Fruit fly (Drosophila melanogaster) whole organism, embryonic: ENCODE data around the gene CG4218.

Experiments
- Ada2b ChIP-seq: fragments of 200-800 bp; sonication (Bioruptor generic); IDR thresholded peaks from 2 replicates; pipeline ENCODE4 v1.3.6; 2022; ENCODE audit warnings: missing biosample characterization, missing genetic modification characterization
- Bdp1 ChIP-seq: fragments of 200-800 bp; sonication (Bioruptor generic); optimal IDR thresholded peaks from 3 replicates; lab custom pipeline; 2016; ENCODE audit warnings: missing biosample characterization, missing genetic modification characterization
- CG10366 ChIP-seq: fragments of 200-800 bp; sonication (Bioruptor generic); IDR thresholded peaks from 2 replicates; pipeline ENCODE4 v1.3.6; 2022; ENCODE audit warnings: missing biosample characterization, missing genetic modification characterization
- CG10959 ChIP-seq: fragments of 200-800 bp; sonication (Bioruptor generic); IDR thresholded peaks from 2 replicates; pipeline ENCODE4 v1.3.6; 2022; ENCODE audit warnings: missing biosample characterization, missing genetic modification characterization
- CG12942 ChIP-seq: fragments of 200-800 bp; sonication (Bioruptor generic); optimal IDR thresholded peaks from 3 replicates; lab custom pipeline; 2016; ENCODE audit warnings: missing biosample characterization, missing genetic modification characterization
- CG13123 ChIP-seq: fragments of 200-800 bp; sonication (Bioruptor generic); optimal IDR thresholded peaks from 2 replicates; lab custom pipeline; 2016; ENCODE audit warnings: missing biosample characterization, missing genetic modification characterization
- CG13624 ChIP-seq: fragments of 200-800 bp; sonication (Bioruptor generic); optimal IDR thresholded peaks from 2 replicates; lab custom pipeline; 2016; ENCODE audit warnings: missing biosample characterization, missing genetic modification characterization
- CG14441 ChIP-seq: fragments of 200-800 bp; sonication (Bioruptor generic); IDR thresholded peaks from 2 replicates; pipeline ENCODE4 v1.3.6; 2022; ENCODE audit warnings: missing biosample characterization, missing genetic modification characterization
- CG14710 ChIP-seq: fragments of 200-800 bp; sonication (Bioruptor generic); optimal IDR thresholded peaks from 3 replicates; lab custom pipeline; 2019; ENCODE audit warnings: missing biosample characterization, mild to moderate bottlenecking, missing genetic modification characterization, moderate library complexity
- CG15073 ChIP-seq: fragments of 200-800 bp; sonication (Bioruptor generic); optimal IDR thresholded peaks from 2 replicates; lab custom pipeline; 2016; ENCODE audit warnings: missing biosample characterization, missing genetic modification characterization
- CG2199 ChIP-seq: fragments of 200-800 bp; sonication (Bioruptor generic); IDR thresholded peaks from 3 replicates; pipeline ENCODE4 v1.3.6; 2022; ENCODE audit warnings: missing biosample characterization, missing genetic modification characterization
- CG2889 ChIP-seq: fragments of 200-800 bp; sonication (Bioruptor generic); IDR thresholded peaks from 3 replicates; pipeline ENCODE4 v1.3.6; 2022; ENCODE audit warnings: missing biosample characterization, missing genetic modification characterization
- CG8089 ChIP-seq: fragments of 200-800 bp; sonication (Bioruptor generic); optimal IDR thresholded peaks from 3 replicates; lab custom pipeline; 2016; ENCODE audit warnings: missing biosample characterization, missing genetic modification characterization
- CG8924 ChIP-seq: fragments of 200-800 bp; optimal IDR thresholded peaks from 3 replicates; lab custom pipeline; 2019; ENCODE audit warnings: missing biosample characterization, mild to moderate bottlenecking, missing genetic modification characterization, moderate library complexity
- CG9437 ChIP-seq: fragments of 200-800 bp; sonication (Bioruptor generic); optimal IDR thresholded peaks from 2 replicates; lab custom pipeline; 2018; ENCODE audit warnings: missing biosample characterization, mild to moderate bottlenecking, missing genetic modification characterization
- CG9797 ChIP-seq: fragments of 200-800 bp; sonication (Bioruptor generic); optimal IDR thresholded peaks from 3 replicates; lab custom pipeline; 2018; ENCODE audit warnings: missing biosample characterization, mild to moderate bottlenecking, missing genetic modification characterization
- CTCF ChIP-seq: fragments of 200-800 bp; sonication (Bioruptor generic); optimal IDR thresholded peaks from 2 replicates; lab custom pipeline; 2017; ENCODE audit warnings: missing biosample characterization, mild to moderate bottlenecking, missing genetic modification characterization, moderate library complexity
- Drgx ChIP-seq: fragments of 200-800 bp; sonication (Bioruptor generic); IDR thresholded peaks from 2 replicates; pipeline ENCODE4 v1.3.6; 2022; ENCODE audit warnings: missing biosample characterization, missing genetic modification characterization
- Fer2 ChIP-seq: fragments of 200-800 bp; sonication (Bioruptor generic); optimal IDR thresholded peaks from 2 replicates; lab custom pipeline; 2018; ENCODE audit warnings: missing biosample characterization, mild to moderate bottlenecking, missing genetic modification characterization, moderate library complexity
- H15 ChIP-seq: fragments of 200-800 bp; sonication (Bioruptor generic); IDR thresholded peaks from 3 replicates; pipeline ENCODE4 v1.3.6; 2022; ENCODE audit warnings: missing biosample characterization, missing genetic modification characterization
- HmgZ ChIP-seq: fragments of 200-800 bp; sonication (Bioruptor generic); optimal IDR thresholded peaks from 2 replicates; lab custom pipeline; 2018; ENCODE audit warnings: missing biosample characterization, mild to moderate bottlenecking, missing genetic modification characterization
- Hmr ChIP-seq: fragments of 200-800 bp; sonication (Bioruptor generic); optimal IDR thresholded peaks from 3 replicates; lab custom pipeline; 2017; ENCODE audit warnings: mild to moderate bottlenecking, missing biosample characterization, missing genetic modification reagents, missing genetic modification characterization
- Hr3 ChIP-seq: fragments of 200-800 bp; sonication (Bioruptor generic); optimal IDR thresholded peaks from 3 replicates; lab custom pipeline; 2016; ENCODE audit warnings: missing biosample characterization, missing genetic modification characterization
- Hr78 ChIP-seq, 2 experiments: fragments of 200-800 bp in 1 of 2; fragments of >200 bp in 1 of 2; sonication (Bioruptor generic) in 1 of 2; optimal IDR thresholded peaks; 2 replicates each; lab custom pipeline; 2017 to 2019; ENCODE audit warnings: missing biosample characterization in 2 of 2, missing genetic modification characterization in 2 of 2, mild to moderate bottlenecking in 1 of 2, moderate library complexity in 1 of 2
- Mad ChIP-seq: fragments of 200-800 bp; sonication (Bioruptor generic); optimal IDR thresholded peaks from 2 replicates; lab custom pipeline; 2016; ENCODE audit warnings: missing biosample characterization, missing genetic modification characterization
- Myb ChIP-seq: fragments of 200-800 bp; sonication (Bioruptor generic); optimal IDR thresholded peaks from 2 replicates; lab custom pipeline; 2016; ENCODE audit warnings: missing biosample characterization, missing genetic modification characterization
- NFAT ChIP-seq: fragments of 200-800 bp; sonication (Bioruptor generic); IDR thresholded peaks from 2 replicates; pipeline ENCODE4 v1.3.6; 2022; ENCODE audit warnings: missing biosample characterization, missing genetic modification characterization
- Neu2 ChIP-seq: fragments of 200-800 bp; sonication (Bioruptor generic); optimal IDR thresholded peaks from 3 replicates; lab custom pipeline; 2016; ENCODE audit warnings: missing biosample characterization, missing genetic modification characterization, borderline replicate concordance
- Rfx ChIP-seq: fragments of 200-800 bp; sonication (Bioruptor generic); IDR thresholded peaks from 2 replicates; pipeline ENCODE4 v1.3.6; 2022; ENCODE audit warnings: missing biosample characterization, missing genetic modification characterization
- Six4 ChIP-seq: fragments of 200-800 bp; sonication (Bioruptor generic); optimal IDR thresholded peaks from 2 replicates; lab custom pipeline; 2016; ENCODE audit warnings: missing biosample characterization, missing genetic modification characterization
- Sry-β ChIP-seq: fragments of 200-800 bp; sonication (Bioruptor generic); optimal IDR thresholded peaks from 2 replicates; lab custom pipeline; 2018; ENCODE audit warnings: missing biosample characterization, mild to moderate bottlenecking, missing genetic modification characterization, moderate library complexity
- abd-A ChIP-seq: fragments of 200-800 bp; sonication (Bioruptor generic); optimal IDR thresholded peaks from 3 replicates; lab custom pipeline; 2019; ENCODE audit warnings: missing biosample characterization, mild to moderate bottlenecking, missing genetic modification characterization, moderate library complexity
- amos ChIP-seq: fragments of 200-800 bp; sonication (Bioruptor generic); IDR thresholded peaks from 2 replicates; pipeline ENCODE4 v1.3.6; 2022; ENCODE audit warnings: missing biosample characterization, missing genetic modification characterization; ENCODE audit not compliant: partially characterized antibody
- ato ChIP-seq: fragments of 200-800 bp; sonication (Bioruptor generic); IDR thresholded peaks from 2 replicates; pipeline ENCODE4 v1.3.6; 2022; ENCODE audit warnings: missing biosample characterization, missing genetic modification characterization; ENCODE audit not compliant: partially characterized antibody
- bcd ChIP-seq: fragments of 200-800 bp; sonication (Bioruptor generic); optimal IDR thresholded peaks from 2 replicates; lab custom pipeline; 2017; ENCODE audit warnings: missing biosample characterization, mild to moderate bottlenecking, missing genetic modification characterization
- bsh ChIP-seq, 2 experiments: fragments of 200-800 bp; sonication (Bioruptor generic); optimal IDR thresholded peaks; 2 replicates each; lab custom pipeline; 2017 to 2018; ENCODE audit warnings: mild to moderate bottlenecking in 2 of 2, missing biosample characterization in 2 of 2, missing genetic modification characterization in 2 of 2, moderate library complexity in 1 of 2
- chif ChIP-seq, 2 experiments: fragments of 200-800 bp; sonication (Bioruptor generic); optimal IDR thresholded peaks; 3 replicates each; lab custom pipeline; 2016; ENCODE audit warnings: missing biosample characterization in 2 of 2, missing genetic modification characterization in 2 of 2
- dati ChIP-seq: fragments of 200-800 bp; sonication (Bioruptor generic); IDR thresholded peaks from 2 replicates; pipeline ENCODE4 v1.3.6; 2022; ENCODE audit warnings: missing biosample characterization, missing genetic modification characterization
- dpn ChIP-seq, 2 experiments: fragments of 200-800 bp; sonication (Bioruptor generic); optimal IDR thresholded peaks; 3 replicates each; lab custom pipeline; 2016; ENCODE audit warnings: missing biosample characterization in 2 of 2, missing genetic modification characterization in 2 of 2
- eve ChIP-seq, 2 experiments: fragments of >200 bp; optimal IDR thresholded peaks; 2 replicates each; lab custom pipeline; 2017; ENCODE audit warnings: missing biosample characterization in 2 of 2, missing genetic modification characterization in 2 of 2
- fru ChIP-seq: fragments of >200 bp; optimal IDR thresholded peaks from 2 replicates; lab custom pipeline; 2017
- her ChIP-seq: fragments of 200-800 bp; sonication (Bioruptor generic); optimal IDR thresholded peaks from 2 replicates; lab custom pipeline; 2016; ENCODE audit warnings: missing biosample characterization, missing genetic modification characterization
- jing ChIP-seq: fragments of 200-800 bp; sonication (Bioruptor generic); optimal IDR thresholded peaks from 2 replicates; lab custom pipeline; 2018; ENCODE audit warnings: missing biosample characterization, mild to moderate bottlenecking, missing genetic modification characterization
- nau ChIP-seq: fragments of 200-800 bp; sonication (Bioruptor generic); optimal IDR thresholded peaks from 3 replicates; lab custom pipeline; 2017; ENCODE audit warnings: missing biosample characterization, mild to moderate bottlenecking, missing genetic modification characterization, missing genetic modification reagents
- nerfin-2 ChIP-seq: fragments of 200-800 bp; sonication (Bioruptor generic); IDR thresholded peaks from 2 replicates; pipeline ENCODE4 v1.3.6; 2022; ENCODE audit warnings: missing biosample characterization, missing genetic modification characterization; ENCODE audit not compliant: partially characterized antibody
- otp ChIP-seq: fragments of 200-800 bp; sonication (Bioruptor generic); IDR thresholded peaks from 3 replicates; pipeline ENCODE4, ENCODE4 v1.3.6; 2022; ENCODE audit warnings: missing biosample characterization, missing genetic modification characterization
- peb ChIP-seq: fragments of 200-800 bp; sonication (Bioruptor generic); IDR thresholded peaks from 2 replicates; pipeline ENCODE4 v1.3.6; 2022; ENCODE audit warnings: missing biosample characterization, missing genetic modification characterization
- shn ChIP-seq: fragments of 200-800 bp; sonication (Bioruptor generic); optimal IDR thresholded peaks from 3 replicates; lab custom pipeline; 2016; ENCODE audit warnings: missing biosample characterization, missing genetic modification characterization
- slou ChIP-seq: fragments of 200-800 bp; sonication (Bioruptor generic); optimal IDR thresholded peaks from 3 replicates; lab custom pipeline; 2016; ENCODE audit warnings: missing biosample characterization, missing genetic modification characterization
- tap ChIP-seq: fragments of 200-800 bp; optimal IDR thresholded peaks from 3 replicates; lab custom pipeline; 2019; ENCODE audit warnings: missing biosample characterization, mild to moderate bottlenecking, missing genetic modification characterization, moderate library complexity
- tll ChIP-seq, 2 experiments: fragments of 200-800 bp in 1 of 2; fragments of >200 bp in 1 of 2; sonication (Bioruptor generic) in 1 of 2; optimal IDR thresholded peaks; 2 replicates each; lab custom pipeline; 2017 to 2019; ENCODE audit warnings: missing biosample characterization in 2 of 2, missing genetic modification characterization in 2 of 2, mild to moderate bottlenecking in 1 of 2, moderate library complexity in 1 of 2

CG4218 gene

DNA sequence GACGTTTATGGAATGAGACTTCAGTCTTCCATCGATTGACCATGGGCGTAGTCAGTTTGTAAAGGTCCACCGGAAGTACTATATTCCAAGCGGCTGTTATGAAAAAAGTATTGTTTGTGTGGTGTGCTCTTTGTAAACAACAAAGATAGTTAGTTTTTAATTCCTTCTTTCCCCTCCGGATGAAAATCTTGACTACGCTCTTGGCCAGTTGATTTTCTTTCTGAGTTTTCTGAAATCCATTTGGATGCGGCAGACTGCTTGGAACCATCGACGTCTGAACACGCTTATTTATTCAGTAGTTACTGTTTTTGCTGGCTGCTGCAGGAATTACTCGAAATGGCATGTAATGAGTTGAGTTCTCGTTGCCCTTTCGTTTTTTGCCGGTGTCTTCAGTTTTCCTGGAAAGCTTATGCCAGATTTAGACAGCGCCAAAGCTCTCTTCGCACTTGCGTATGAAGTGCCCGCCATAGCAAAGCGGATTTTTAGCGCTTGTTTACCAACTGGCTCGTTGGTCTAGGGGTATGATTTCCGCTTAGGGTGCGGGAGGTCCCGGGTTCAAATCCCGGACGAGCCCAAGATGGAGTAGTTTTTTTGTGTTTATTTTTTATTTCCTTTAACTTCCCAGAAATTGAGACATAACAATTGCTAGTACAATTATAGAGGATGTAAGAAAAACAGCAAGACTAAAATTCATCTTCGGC is 49.6 kb upstream of the CG4218 start (continued):
- TF ChIP-seq nerfin-2 (GFP tag; lab: Robert Waterston, UW), result peak; percentile 63
- TF ChIP-seq peb (GFP tag; lab: Robert Waterston, UW), result no peak
- TF ChIP-seq Hmr (GFP tag; lab: Kevin White, UChicago), result no peak
- TF ChIP-seq Myb, result no peak
- peak; percentile 86 for TF ChIP-seq CTCF
- TF ChIP-seq amos (GFP tag; lab: Robert Waterston, UW), result peak; percentile 81
- TF ChIP-seq eve (GFP tag; optimal IDR thresholded peaks at IDR 0.05; lab: Kevin White, UChicago), result peak in 1 of 2 experiments; percentile 79
- TF ChIP-seq CG14441, result no peak
- no peak for TF ChIP-seq otp (GFP tag; lab: Robert Waterston, UW)
- TF ChIP-seq Hr3 (GFP tag; lab: Kevin White, UChicago), result no peak
- no peak for TF ChIP-seq CG8089 (GFP tag; lab: Kevin White, UChicago)
- TF ChIP-seq CG10366, result no peak
- TF ChIP-seq tll (GFP tag; optimal IDR thresholded peaks at IDR 0.05; lab: Kevin White, UChicago), result no peak
- no peak for TF ChIP-seq Mad
- TF ChIP-seq shn (GFP tag; lab: Kevin White, UChicago), result no peak
- no peak for TF ChIP-seq chif (GFP tag; optimal IDR thresholded peaks at IDR 0.05; lab: Kevin White, UChicago)
- no peak for TF ChIP-seq HmgZ
- TF ChIP-seq abd-A, result no peak
- TF ChIP-seq CG10959 (GFP tag; lab: Robert Waterston, UW), result no peak
- TF ChIP-seq tap (tag; lab: Kevin White, UChicago), result no peak
- no peak for TF ChIP-seq CG9437
- no peak for TF ChIP-seq NFAT (GFP tag; lab: Robert Waterston, UW)
- no peak for TF ChIP-seq CG2889
- peak; percentile 92 for TF ChIP-seq ato (GFP tag; lab: Robert Waterston, UW)
- TF ChIP-seq CG14710 (tag; lab: Kevin White, UChicago), result no peak
- no peak for TF ChIP-seq Neu2 (GFP tag; lab: Kevin White, UChicago)
- peak; percentile 9 for TF ChIP-seq her (GFP tag; lab: Kevin White, UChicago)
- TF ChIP-seq Rfx, result no peak
- no peak for TF ChIP-seq Fer2
- peak; percentile 99 for TF ChIP-seq Bdp1
- no peak for TF ChIP-seq CG13624 (GFP tag; lab: Kevin White, UChicago)
- TF ChIP-seq CG8924, result no peak
- TF ChIP-seq CG9797 (GFP tag; lab: Kevin White, UChicago), result no peak
- TF ChIP-seq H15 (GFP tag; lab: Robert Waterston, UW), result no peak
- no peak for TF ChIP-seq CG13123 (GFP tag; lab: Kevin White, UChicago)
- TF ChIP-seq fru (lab: Kevin White, UChicago), result no peak
- TF ChIP-seq Hr78 (GFP tag; optimal IDR thresholded peaks at IDR 0.05; lab: Kevin White, UChicago), result no peak
- 0 out of 2 replicates have a peak, but pooled peaks have one; percentile 18 for TF ChIP-seq Drgx (GFP tag; lab: Robert Waterston, UW)
- no peak for TF ChIP-seq jing (GFP tag; lab: Kevin White, UChicago)
- TF ChIP-seq Six4 (GFP tag; lab: Kevin White, UChicago), result no peak
- TF ChIP-seq CG2199 (GFP tag; lab: Robert Waterston, UW), result no peak
- TF ChIP-seq dati (GFP tag; lab: Robert Waterston, UW), result no peak
- TF ChIP-seq bsh (GFP tag; optimal IDR thresholded peaks at IDR 0.05; lab: Kevin White, UChicago), result peak; percentile 35 to 36
- no peak for TF ChIP-seq dpn (GFP tag; optimal IDR thresholded peaks at IDR 0.05; lab: Kevin White, UChicago)
- TF ChIP-seq CG12942 (GFP tag; lab: Kevin White, UChicago), result no peak
- no peak for TF ChIP-seq Ada2b (GFP tag; lab: Robert Waterston, UW)
- no peak for TF ChIP-seq slou (GFP tag; lab: Kevin White, UChicago)
- TF ChIP-seq bcd (GFP tag; lab: Kevin White, UChicago), result no peak
- TF ChIP-seq Sry-β (GFP tag; lab: Kevin White, UChicago), result no peak
- TF ChIP-seq nau (GFP tag; lab: Kevin White, UChicago), result no peak
- TF ChIP-seq CG15073 (GFP tag; lab: Kevin White, UChicago), result no peak
